Worm (Caenorhabditis elegans): ENCODE results near the gene glb-13.

ce11 chrX:12358957-12359356, 19.2 kb downstream of the glb-13 start, which contains the start of gene nspc-14:
- no peak for TF ChIP-seq zag-1 (tag; optimal IDR thresholded peaks at IDR 0.05)
- no peak for TF ChIP-seq mdl-1 (tag; optimal IDR thresholded peaks at IDR 0.05)
- TF ChIP-seq eor-1 (tag; optimal IDR thresholded peaks at IDR 0.05) = no peak
- no peak for TF ChIP-seq ama-1 (optimal IDR thresholded peaks at IDR 0.05)
- no peak for TF ChIP-seq ztf-4 (tag; optimal IDR thresholded peaks at IDR 0.05)
- no peak for TF ChIP-seq unc-39 (tag; optimal IDR thresholded peaks at IDR 0.05)
- no peak for TF ChIP-seq ZK546.5 (tag; optimal IDR thresholded peaks at IDR 0.05)
- no peak for TF ChIP-seq unc-62 (GFP tag; optimal IDR thresholded peaks at IDR 0.05)
- no peak for TF ChIP-seq R02D3.7 (tag; optimal IDR thresholded peaks at IDR 0.05)
- no peak for TF ChIP-seq lsy-12 (tag; optimal IDR thresholded peaks at IDR 0.05)
- TF ChIP-seq nhr-11 (tag; optimal IDR thresholded peaks at IDR 0.05) = no peak
- no peak for TF ChIP-seq nhr-12 (tag; optimal IDR thresholded peaks at IDR 0.05)
- TF ChIP-seq fkh-10 (GFP tag; optimal IDR thresholded peaks at IDR 0.05) = no peak
